Worm (Caenorhabditis elegans) whole organism, young adult: ENCODE measurements around the gene rab-19.
"Not testable (repeated sequence)": the region's sequence is repeated elsewhere in the genome, so short reads cannot be mapped to it uniquely, and the experiment has no call there.

Source experiments
- C06A6.2 ChIP-seq: fragments of 200-800 bp; sonication (Bioruptor generic); conservative IDR thresholded peaks from 2 replicates; pipeline ENCODE4 v1.3.6; 2022; ENCODE audit warnings: missing genetic modification characterization, missing compliant biosample characterization
- F37B4.10 ChIP-seq: fragments of 200-800 bp; sonication (Bioruptor generic); IDR thresholded peaks from 2 replicates; pipeline ENCODE4 v1.3.6; 2022; ENCODE audit warnings: missing genetic modification characterization, missing compliant biosample characterization
- ama-1 ChIP-seq, 3 experiments: fragments of 150-350 bp in 1 of 3; sonication (generic microtip) in 2 of 3; optimal IDR thresholded peaks; 2 replicates each; lab custom pipeline; 2014 to 2018; ENCODE audit warnings: missing biosample characterization in 2 of 3, missing genetic modification characterization in 2 of 3, missing genetic modification reagents in 2 of 3
- attf-6 ChIP-seq: fragments of 200-800 bp; sonication (Bioruptor generic); IDR thresholded peaks from 2 replicates; pipeline ENCODE4 v1.3.6; 2022; ENCODE audit warnings: missing genetic modification reagents, missing genetic modification characterization, missing compliant biosample characterization
- dpl-1 ChIP-seq: fragments of 150-350 bp; optimal IDR thresholded peaks from 2 replicates; lab custom pipeline; 2014; ENCODE audit warnings: missing biosample characterization, missing genetic modification reagents, missing genetic modification characterization
- ets-4 ChIP-seq: fragments of 200-800 bp; sonication (Bioruptor generic); optimal IDR thresholded peaks from 2 replicates; lab custom pipeline; 2018; ENCODE audit warnings: mild to moderate bottlenecking, missing genetic modification characterization, missing compliant biosample characterization
- lag-1 ChIP-seq: fragments of 200-800 bp; sonication (Bioruptor generic); IDR thresholded peaks from 2 replicates; pipeline ENCODE4 v1.3.6; 2022; ENCODE audit warnings: missing genetic modification reagents, missing genetic modification characterization, missing compliant biosample characterization
- lin-26 ChIP-seq: fragments of 200-800 bp; sonication (Bioruptor generic); IDR thresholded peaks from 2 replicates; pipeline ENCODE4 v1.3.6; 2022; ENCODE audit warnings: missing genetic modification reagents, missing genetic modification characterization, missing compliant biosample characterization
- nhr-120 ChIP-seq: fragments of 200-800 bp; sonication (Bioruptor generic); IDR thresholded peaks from 2 replicates; pipeline ENCODE4 v1.3.6; 2022; ENCODE audit warnings: missing genetic modification characterization, missing compliant biosample characterization
- nhr-179 ChIP-seq: sonication (generic microtip); optimal IDR thresholded peaks from 2 replicates; lab custom pipeline; 2016; ENCODE audit warnings: mild to moderate bottlenecking, missing genetic modification characterization, missing compliant biosample characterization
- pbrm-1 ChIP-seq: fragments of 200-800 bp; sonication (Bioruptor generic); IDR thresholded peaks from 2 replicates; pipeline ENCODE4 v1.3.6; 2022; ENCODE audit warnings: missing genetic modification reagents, missing genetic modification characterization, missing compliant biosample characterization
- snpc-3.4 ChIP-seq: sonication (generic microtip); optimal IDR thresholded peaks from 2 replicates; lab custom pipeline; 2017; ENCODE audit warnings: missing genetic modification characterization, mild to moderate bottlenecking, missing compliant biosample characterization, antibody characterized with exemption, moderate library complexity, missing genotype, missing genetic modification reagents
- ztf-22 ChIP-seq: fragments of 200-800 bp; sonication (Bioruptor generic); optimal IDR thresholded peaks from 2 replicates; lab custom pipeline; 2018; ENCODE audit warnings: mild to moderate bottlenecking, missing genetic modification characterization, moderate library complexity, missing compliant biosample characterization

ce11 chrIV:13430137-13430536, 46.0 kb upstream of the rab-19 start:
- not testable (repeated sequence) for TF ChIP-seq nhr-179 (tag; lab: Kevin White, UChicago); ama-1 (optimal IDR thresholded peaks at IDR 0.05; lab: Kevin White, UChicago); ama-1 (GFP tag; optimal IDR thresholded peaks at IDR 0.05; lab: Kevin White, UChicago); snpc-3.4 (tag; lab: Kevin White, UChicago); C06A6.2 (GFP tag; lab: Robert Waterston, UW); ets-4 (GFP tag; lab: Kevin White, UChicago); F37B4.10 (GFP tag; lab: Robert Waterston, UW); lag-1; nhr-120; dpl-1; ztf-22 (GFP tag; lab: Kevin White, UChicago)
- TF ChIP-seq attf-6 (peak; percentile 87), lin-26 (GFP tag; lab: Robert Waterston, UW) (peak; percentile 100), pbrm-1 (GFP tag; lab: Robert Waterston, UW) (peak; percentile 63; the same call in 1 of the 2 replicates)
